Worm (Caenorhabditis elegans): ENCODE results near the gene C49H3.3.

C49H3.3 gene

ce11 chrIV:7924975-7925828 lies 1.1 kb downstream of the C49H3.3 start (continued):
- peak; percentile 68; the same call in 1 of the 2 replicates for TF ChIP-seq Y56A3A.18 (GFP tag; IDR thresholded peaks at IDR 0.05)
- peak; percentile 79 for TF ChIP-seq snpc-1.3 (tag; optimal IDR thresholded peaks at IDR 0.05; ENCODE audit: insufficient read depth)
- TF ChIP-seq Y53G8AR.9 (GFP tag; conservative IDR thresholded peaks at IDR 0.05) = peak; percentile 62; the same call in 1 of the 2 replicates
- peak; percentile 69 for TF ChIP-seq ekl-4 (GFP tag; IDR thresholded peaks at IDR 0.05)
- peak; percentile 64 for TF ChIP-seq hsf-1 (GFP tag; IDR thresholded peaks at IDR 0.05)
- peak; percentile 59 for TF ChIP-seq snpc-3.4 (tag; optimal IDR thresholded peaks at IDR 0.05)
- TF ChIP-seq ztf-18 (tag; optimal IDR thresholded peaks at IDR 0.05) = no peak

ce11 chrIV:7926102-7926840 lies 2.1 kb downstream of the C49H3.3 start, which contains the start of gene rps-2:
Gene rps-2 (minus strand): TSS chrIV:7926391.
- TF ChIP-seq ztf-18 (tag; optimal IDR thresholded peaks at IDR 0.05) (no peak), egrh-3 (GFP tag; IDR thresholded peaks at IDR 0.05) (peak; percentile 81; the same call in 1 of the 2 replicates), F23B12.7 (tag; optimal IDR thresholded peaks at IDR 0.05; ENCODE audit: insufficient read depth) (peak; percentile 24), snpc-3.4 (tag; optimal IDR thresholded peaks at IDR 0.05) (peak; percentile 19), F33H1.4 (GFP tag; IDR thresholded peaks at IDR 0.05) (peak; percentile 75), nhr-90 (tag; optimal IDR thresholded peaks at IDR 0.05) (no peak), snpc-1.3 (tag; optimal IDR thresholded peaks at IDR 0.05; ENCODE audit: insufficient read depth) (peak; percentile 28)

- no peak for TF ChIP-seq nhr-179 (tag; optimal IDR thresholded peaks at IDR 0.05)
- TF ChIP-seq hlh-26 (GFP tag; conservative IDR thresholded peaks at IDR 0.05) = no peak
- no peak for TF ChIP-seq K11D2.4 (GFP tag; IDR thresholded peaks at IDR 0.05)
- TF ChIP-seq nhr-80 (tag; optimal IDR thresholded peaks at IDR 0.05) = no peak
- no peak for TF ChIP-seq hmg-1.2 (GFP tag; IDR thresholded peaks at IDR 0.05)
- TF ChIP-seq lsl-1 (GFP tag; optimal IDR thresholded peaks at IDR 0.05) = no peak
- no peak for TF ChIP-seq egrh-3 (GFP tag; IDR thresholded peaks at IDR 0.05)
- no peak for TF ChIP-seq mel-28 (tag; optimal IDR thresholded peaks at IDR 0.05; ENCODE audit: borderline replicate concordance)
- no peak for TF ChIP-seq athp-1 (tag; optimal IDR thresholded peaks at IDR 0.05)
- TF ChIP-seq F49E8.2 (tag; optimal IDR thresholded peaks at IDR 0.05; ENCODE audit: insufficient read depth) = no peak
- no peak for TF ChIP-seq sdz-38 (tag; optimal IDR thresholded peaks at IDR 0.05)
- no peak for TF ChIP-seq somi-1 (GFP tag; optimal IDR thresholded peaks at IDR 0.05)
- TF ChIP-seq Y56A3A.18 (GFP tag; IDR thresholded peaks at IDR 0.05) = no peak
- no peak for TF ChIP-seq snpc-1.3 (tag; optimal IDR thresholded peaks at IDR 0.05; ENCODE audit: insufficient read depth)
- no peak for TF ChIP-seq hsf-1 (GFP tag; IDR thresholded peaks at IDR 0.05)
- TF ChIP-seq F10E7.11 (tag; optimal IDR thresholded peaks at IDR 0.05) = no peak
- TF ChIP-seq lin-35 (GFP tag; optimal IDR thresholded peaks at IDR 0.05) = no peak
Measured at ce11 chrIV:7927218-7927617, 3.1 kb downstream of the C49H3.3 start, which contains the start of gene C49H3.12. Gene C49H3.12 (minus strand): TSS chrIV:7927318.

- no peak for TF ChIP-seq nfya-2 (GFP tag; IDR thresholded peaks at IDR 0.05)
- TF ChIP-seq egl-18 (GFP tag; IDR thresholded peaks at IDR 0.05) = no peak
- TF ChIP-seq F37B4.10 (GFP tag; IDR thresholded peaks at IDR 0.05) = no peak
- no peak for TF ChIP-seq mxl-1 (tag; optimal IDR thresholded peaks at IDR 0.05)
- no peak for TF ChIP-seq Y95B8A.8 (GFP tag; IDR thresholded peaks at IDR 0.05)
- no peak for TF ChIP-seq akir-1 (GFP tag; optimal IDR thresholded peaks at IDR 0.05)
- TF ChIP-seq hlh-12 (tag; optimal IDR thresholded peaks at IDR 0.05) = no peak
- TF ChIP-seq D2030.7 (GFP tag; IDR thresholded peaks at IDR 0.05) = no peak
- no peak for TF ChIP-seq hmg-20 (GFP tag; IDR thresholded peaks at IDR 0.05)
- TF ChIP-seq Y56A3A.18 (GFP tag; IDR thresholded peaks at IDR 0.05) = no peak
- no peak for TF ChIP-seq lag-1 (GFP tag; IDR thresholded peaks at IDR 0.05)
- TF ChIP-seq rcor-1 (GFP tag; IDR thresholded peaks at IDR 0.05) = no peak
Measured at ce11 chrIV:7927852-7928251, 3.7 kb downstream of the C49H3.3 start, which contains the start of gene gcy-8. Gene gcy-8 (plus strand): TSS chrIV:7928152.

Measured in whole organism, young adult.